Worm (Caenorhabditis elegans) whole organism, L2 larva: ENCODE measurements around the gene dct-11.
A peak's percentile ranks its signal among the peaks of the same experiment; 100 is the strongest.

ENCODE experiments used
- C34F6.9 ChIP-seq: fragments of 150-350 bp; optimal IDR thresholded peaks from 2 replicates; lab custom pipeline; 2014; ENCODE audit warnings: missing biosample characterization, missing genetic modification characterization
- F13H6.1 ChIP-seq: sonication (generic microtip); optimal IDR thresholded peaks from 2 replicates; lab custom pipeline; 2016; ENCODE audit warnings: missing genetic modification characterization, missing compliant biosample characterization
- R02D3.7 ChIP-seq: fragments of 150-350 bp; optimal IDR thresholded peaks from 2 replicates; lab custom pipeline; 2014; ENCODE audit warnings: missing biosample characterization, missing genetic modification characterization
- Y55F3AM.14 ChIP-seq: fragments of 200-800 bp; sonication (Bioruptor generic); optimal IDR thresholded peaks from 2 replicates; lab custom pipeline; 2018; ENCODE audit warnings: mild to moderate bottlenecking, missing genetic modification characterization, missing compliant biosample characterization
- ZK546.5 ChIP-seq: sonication (generic microtip); optimal IDR thresholded peaks from 2 replicates; lab custom pipeline; 2017; ENCODE audit warnings: missing biosample characterization, missing genetic modification characterization
- alr-1 ChIP-seq: fragments of 150-350 bp; optimal IDR thresholded peaks from 2 replicates; lab custom pipeline; 2014; ENCODE audit warnings: missing biosample characterization, missing genetic modification characterization
- aly-2 ChIP-seq: fragments of 150-350 bp; optimal IDR thresholded peaks from 2 replicates; lab custom pipeline; 2014; ENCODE audit warnings: missing biosample characterization, missing genetic modification characterization
- ceh-16 ChIP-seq: fragments of 150-350 bp; optimal IDR thresholded peaks from 2 replicates; lab custom pipeline; 2014; ENCODE audit warnings: missing biosample characterization, missing genetic modification characterization
- dmd-4 ChIP-seq: sonication (generic microtip); optimal IDR thresholded peaks from 2 replicates; lab custom pipeline; 2017; ENCODE audit warnings: missing biosample characterization, missing genetic modification characterization
- elt-1 ChIP-seq: fragments of 150-350 bp; optimal IDR thresholded peaks from 2 replicates; lab custom pipeline; 2014; ENCODE audit warnings: missing biosample characterization, missing genetic modification characterization
- elt-3 ChIP-seq: sonication (generic microtip); optimal IDR thresholded peaks from 2 replicates; lab custom pipeline; 2017; ENCODE audit warnings: missing biosample characterization, missing genetic modification characterization
- gmeb-1 ChIP-seq: fragments of 150-350 bp; optimal IDR thresholded peaks from 2 replicates; lab custom pipeline; 2014; ENCODE audit warnings: missing biosample characterization, missing genetic modification characterization
- lin-11 ChIP-seq: fragments of 150-350 bp; sonication (generic microtip); optimal IDR thresholded peaks from 2 replicates; lab custom pipeline; 2014; ENCODE audit warnings: missing biosample characterization, missing genetic modification characterization, inconsistent platforms, mixed read lengths
- lin-39 ChIP-seq: fragments of 150-350 bp; optimal IDR thresholded peaks from 2 replicates; lab custom pipeline; 2014; ENCODE audit warnings: missing biosample characterization, missing genetic modification reagents, missing genetic modification characterization
- mbf-1 ChIP-seq: sonication (generic microtip); optimal IDR thresholded peaks from 2 replicates; lab custom pipeline; 2017; ENCODE audit warnings: missing biosample characterization, missing genetic modification characterization
- mdl-1 ChIP-seq, 2 experiments: fragments of 150-350 bp in 1 of 2; sonication (generic microtip) in 1 of 2; optimal IDR thresholded peaks; 2 replicates each; lab custom pipeline; 2017; ENCODE audit warnings: missing biosample characterization in 2 of 2, missing genetic modification characterization in 2 of 2
- nhr-11 ChIP-seq: fragments of 150-350 bp; optimal IDR thresholded peaks from 2 replicates; lab custom pipeline; 2014; ENCODE audit warnings: missing biosample characterization, missing genetic modification characterization
- nhr-12 ChIP-seq: fragments of 150-350 bp; optimal IDR thresholded peaks from 2 replicates; lab custom pipeline; 2014; ENCODE audit warnings: missing biosample characterization, missing genetic modification characterization
- nhr-129 ChIP-seq: fragments of 150-350 bp; optimal IDR thresholded peaks from 2 replicates; lab custom pipeline; 2014; ENCODE audit warnings: missing biosample characterization, missing genetic modification characterization
- nhr-21 ChIP-seq: fragments of 150-350 bp; optimal IDR thresholded peaks from 2 replicates; lab custom pipeline; 2014; ENCODE audit warnings: missing biosample characterization, missing genetic modification characterization
- nhr-23 ChIP-seq: fragments of 150-350 bp; optimal IDR thresholded peaks from 2 replicates; lab custom pipeline; 2014; ENCODE audit warnings: missing biosample characterization, missing genetic modification reagents, missing genetic modification characterization
- nhr-6 ChIP-seq: fragments of 150-350 bp; optimal IDR thresholded peaks from 2 replicates; lab custom pipeline; 2014; ENCODE audit warnings: missing biosample characterization, missing genetic modification characterization
- peb-1 ChIP-seq: fragments of 150-350 bp; optimal IDR thresholded peaks from 2 replicates; lab custom pipeline; 2014; ENCODE audit warnings: missing biosample characterization, missing genetic modification characterization
- sem-4 ChIP-seq: fragments of 150-350 bp; optimal IDR thresholded peaks from 2 replicates; lab custom pipeline; 2014; ENCODE audit warnings: missing biosample characterization, missing genetic modification reagents, missing genetic modification characterization
- skn-1 ChIP-seq: sonication (generic microtip); optimal IDR thresholded peaks from 2 replicates; lab custom pipeline; 2017; ENCODE audit warnings: missing biosample characterization, missing genetic modification characterization
- sma-3 ChIP-seq: sonication (generic microtip); optimal IDR thresholded peaks from 2 replicates; lab custom pipeline; 2016; ENCODE audit warnings: missing genetic modification reagents, missing genetic modification characterization, missing compliant biosample characterization
- sma-9 ChIP-seq, 2 experiments: fragments of 150-350 bp in 1 of 2; sonication (generic microtip) in 1 of 2; optimal IDR thresholded peaks; 2 replicates each; lab custom pipeline; 2014 to 2016; ENCODE audit warnings: missing genetic modification characterization in 2 of 2, mild to moderate bottlenecking in 1 of 2, missing biosample characterization in 1 of 2, missing compliant biosample characterization in 1 of 2, missing genetic modification reagents in 1 of 2, moderate library complexity in 1 of 2
- snpc-4 ChIP-seq: fragments of 150-350 bp; optimal IDR thresholded peaks from 2 replicates; lab custom pipeline; 2014; ENCODE audit warnings: missing biosample characterization, missing genetic modification characterization
- unc-62 ChIP-seq: fragments of 150-350 bp; optimal IDR thresholded peaks from 2 replicates; lab custom pipeline; 2014; ENCODE audit warnings: missing biosample characterization, missing genetic modification reagents, missing genetic modification characterization
- zag-1 ChIP-seq: fragments of 150-350 bp; optimal IDR thresholded peaks from 2 replicates; lab custom pipeline; 2014; ENCODE audit warnings: missing biosample characterization, missing genetic modification characterization
- ztf-1 ChIP-seq: fragments of 200-800 bp; sonication (Bioruptor generic); conservative IDR thresholded peaks from 2 replicates; pipeline ENCODE4 v1.3.6; 2022; ENCODE audit warnings: missing genetic modification characterization, missing compliant biosample characterization
- ztf-11 ChIP-seq: sonication (generic microtip); optimal IDR thresholded peaks from 2 replicates; lab custom pipeline; 2017; ENCODE audit warnings: missing biosample characterization, missing genetic modification characterization
- ztf-4 ChIP-seq: fragments of 150-350 bp; optimal IDR thresholded peaks from 2 replicates; lab custom pipeline; 2014; ENCODE audit warnings: missing biosample characterization, missing genetic modification characterization

Gene dct-11

DNA sequence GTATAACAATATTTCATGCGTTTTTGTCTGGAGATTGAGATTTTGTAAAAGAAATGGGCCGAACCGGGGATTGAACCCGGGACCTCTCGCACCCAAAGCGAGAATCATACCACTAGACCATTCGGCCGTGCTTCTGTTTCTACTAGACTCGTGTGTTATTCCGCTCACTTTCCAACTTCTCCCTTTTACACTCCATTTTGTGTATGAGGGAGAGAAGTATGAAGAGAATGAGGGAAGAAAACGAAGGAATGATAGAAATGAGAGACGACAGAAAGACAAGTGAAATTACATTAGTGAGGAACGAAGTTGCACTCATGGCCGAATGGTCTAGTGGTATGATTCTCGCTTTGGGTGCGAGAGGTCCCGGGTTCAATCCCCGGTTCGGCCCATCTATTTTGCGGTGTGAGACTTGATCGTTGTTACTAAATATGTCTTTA lies 38.4 kb downstream of the dct-11 start (continued):
- TF ChIP-seq ztf-11 (tag; lab: Kevin White, UChicago) (peak; percentile 60), nhr-6 (peak; percentile 75), mdl-1 (tag; optimal IDR thresholded peaks at IDR 0.05; lab: Kevin White, UChicago) (peak; percentile 15 to 75), nhr-21 (peak; percentile 91), ztf-1 (no peak)
- TF ChIP-seq, all 48 proteins: peak for 34

DNA sequence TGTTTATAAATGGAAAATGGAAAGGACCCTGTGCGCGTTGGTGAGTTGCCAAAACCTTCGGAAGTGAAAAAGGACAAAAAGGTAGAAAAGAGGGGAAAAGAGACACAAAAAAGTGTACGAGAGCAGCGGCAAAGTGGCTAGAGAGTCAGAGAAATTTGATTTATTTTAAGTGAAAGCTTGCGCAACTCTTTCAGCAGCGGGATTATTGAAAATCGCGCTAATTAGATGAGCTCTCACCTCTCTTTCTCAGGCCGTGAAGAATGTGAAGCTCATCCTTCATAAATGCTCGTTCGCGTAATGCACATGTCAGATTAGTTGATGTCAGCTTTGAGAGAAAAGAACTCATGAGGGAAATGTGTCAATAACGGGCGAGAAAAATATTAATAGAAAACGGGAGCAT lies 40.3 kb downstream of the dct-11 start:
- peak; percentile 3 for TF ChIP-seq C34F6.9 (tag; lab: Kevin White, UChicago)
- TF ChIP-seq nhr-21: no peak
- peak; percentile 22 for TF ChIP-seq sma-9 (GFP tag; optimal IDR thresholded peaks at IDR 0.05; lab: Kevin White, UChicago)
- TF ChIP-seq sma-9 (tag; optimal IDR thresholded peaks at IDR 0.05; lab: Kevin White, UChicago): no peak
- no peak for TF ChIP-seq unc-62 (GFP tag; lab: Kevin White, UChicago)
- no peak for TF ChIP-seq snpc-4 (tag; lab: Kevin White, UChicago)
- peak; percentile 41 for TF ChIP-seq F13H6.1 (tag; lab: Kevin White, UChicago)

ce11 chrX:5798690-5799089 lies 40.9 kb downstream of the dct-11 start, which contains the start of gene F46G11.4:
Gene F46G11.4 (minus strand): TSS chrX:5798790.
- TF ChIP-seq C34F6.9 (tag; lab: Kevin White, UChicago): no peak
- TF ChIP-seq ZK546.5 (tag; lab: Kevin White, UChicago): no peak
- no peak for TF ChIP-seq aly-2 (tag; lab: Kevin White, UChicago)
- no peak for TF ChIP-seq ztf-11 (tag; lab: Kevin White, UChicago)
- no peak for TF ChIP-seq elt-3 (tag; lab: Kevin White, UChicago)
- no peak for TF ChIP-seq elt-1 (tag; lab: Kevin White, UChicago)
- no peak for TF ChIP-seq mbf-1 (tag; lab: Kevin White, UChicago)
- TF ChIP-seq peb-1 (tag; lab: Kevin White, UChicago): no peak
- no peak for TF ChIP-seq R02D3.7 (tag; lab: Kevin White, UChicago)
- no peak for TF ChIP-seq nhr-23 (tag; lab: Kevin White, UChicago)
- TF ChIP-seq nhr-6: no peak

DNA sequence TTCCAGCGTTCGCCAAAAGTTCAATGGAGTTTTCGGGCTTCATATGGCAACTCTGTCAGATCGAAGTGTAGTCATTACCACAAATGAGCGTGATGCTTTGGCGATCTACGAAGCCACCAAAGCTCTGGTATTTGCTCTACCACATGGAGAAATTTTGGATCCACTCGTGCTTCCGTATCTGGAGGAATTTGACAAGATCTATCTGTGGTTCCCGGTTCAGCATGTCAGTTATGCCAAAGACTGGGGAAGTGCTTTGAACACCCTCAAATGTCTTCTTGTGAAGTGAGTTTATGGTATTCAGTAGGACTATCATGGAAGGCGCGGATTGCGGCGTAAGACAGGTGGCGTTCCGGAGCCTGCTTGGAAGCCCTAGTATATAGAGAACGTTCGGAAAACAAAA lies 45.1 kb downstream of the dct-11 start:
- TF ChIP-seq aly-2 (tag; lab: Kevin White, UChicago) (no peak), ceh-16 (no peak), dmd-4 (tag; lab: Kevin White, UChicago) (no peak), F13H6.1 (tag; lab: Kevin White, UChicago) (no peak), sem-4 (no peak), nhr-129 (tag; lab: Kevin White, UChicago) (no peak), ztf-4 (no peak), nhr-12 (tag; lab: Kevin White, UChicago) (no peak), zag-1 (tag; lab: Kevin White, UChicago) (no peak), lin-39 (tag; lab: Kevin White, UChicago) (no peak), nhr-11 (no peak)
- TF ChIP-seq, all 48 proteins: peak for 0

DNA sequence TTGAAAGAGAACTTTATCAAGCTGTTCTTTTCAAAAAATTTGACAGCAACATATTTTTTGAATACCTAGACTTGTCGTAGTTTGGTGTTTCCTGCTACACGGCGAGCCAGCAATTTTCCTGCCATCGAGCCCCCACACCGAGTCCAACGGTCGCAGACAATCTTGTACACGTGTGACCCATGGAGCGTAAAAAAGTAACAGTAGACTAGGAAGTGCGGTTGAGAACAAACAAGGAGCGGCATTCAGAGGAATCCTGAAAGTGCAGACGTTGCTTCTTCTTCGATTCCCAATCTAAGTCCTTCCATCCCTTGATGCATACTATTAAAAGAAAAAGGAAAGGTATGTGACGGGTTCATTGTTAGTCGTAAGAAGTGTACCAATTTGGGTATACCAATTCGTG lies 48.7 kb downstream of the dct-11 start, which contains the start of gene twnk-1:
TSS of gene twnk-1 (plus strand) at position 301 of the 400 bp plus-strand sequence.
- TF ChIP-seq C34F6.9 (tag; lab: Kevin White, UChicago) (no peak), alr-1 (tag; lab: Kevin White, UChicago) (no peak), elt-1 (tag; lab: Kevin White, UChicago) (no peak), nhr-6 (no peak), R02D3.7 (tag; lab: Kevin White, UChicago) (no peak), ztf-4 (no peak), mdl-1 (tag; optimal IDR thresholded peaks at IDR 0.05; lab: Kevin White, UChicago) (no peak), gmeb-1 (tag; lab: Kevin White, UChicago) (no peak), lin-39 (tag; lab: Kevin White, UChicago) (no peak), dmd-4 (tag; lab: Kevin White, UChicago) (no peak), Y55F3AM.14 (GFP tag; lab: Kevin White, UChicago) (no peak), sma-3 (no peak), skn-1 (no peak), zag-1 (tag; lab: Kevin White, UChicago) (no peak), lin-11 (tag; lab: Kevin White, UChicago) (no peak)
